Fruit fly (Drosophila melanogaster) whole organism, pupa: ENCODE results near the gene Sema1a.
A peak's percentile ranks its signal among the peaks of the same experiment; 100 is the strongest.

Experiments used
- CG10348 ChIP-seq: fragments of 200-800 bp; sonication (Bioruptor generic); IDR thresholded peaks from 2 replicates; pipeline ENCODE4 v1.3.6; 2022; ENCODE audit warnings: missing biosample characterization, missing genetic modification characterization
- CG12605 ChIP-seq: fragments of 200-800 bp; sonication (Bioruptor generic); IDR thresholded peaks from 2 replicates; pipeline ENCODE4 v1.3.6; 2022; ENCODE audit warnings: missing biosample characterization, missing genetic modification characterization
- CG13204 ChIP-seq: fragments of 200-800 bp; sonication (Bioruptor generic); optimal IDR thresholded peaks from 2 replicates; lab custom pipeline; 2018; ENCODE audit warnings: missing biosample characterization, mild to moderate bottlenecking, missing genetic modification characterization, moderate library complexity
- CG14655 ChIP-seq: fragments of 200-800 bp; sonication (Bioruptor generic); optimal IDR thresholded peaks from 3 replicates; lab custom pipeline; 2017; ENCODE audit warnings: mild to moderate bottlenecking, missing biosample characterization, missing genetic modification reagents, missing genetic modification characterization
- CG15710 ChIP-seq: fragments of 200-800 bp; sonication (Bioruptor generic); optimal IDR thresholded peaks from 2 replicates; lab custom pipeline; 2018; ENCODE audit warnings: missing biosample characterization, mild to moderate bottlenecking, missing genetic modification characterization, moderate library complexity
- CG17806 ChIP-seq: fragments of 200-800 bp; sonication (Bioruptor generic); optimal IDR thresholded peaks from 2 replicates; lab custom pipeline; 2018; ENCODE audit warnings: missing biosample characterization, mild to moderate bottlenecking, missing genetic modification characterization, moderate library complexity
- CG32121 ChIP-seq: fragments of 200-800 bp; sonication (Bioruptor generic); IDR thresholded peaks from 2 replicates; pipeline ENCODE4 v1.3.6; 2022; ENCODE audit warnings: missing biosample characterization, missing genetic modification characterization
- CG34367 ChIP-seq: fragments of 200-800 bp; sonication (Bioruptor generic); optimal IDR thresholded peaks from 2 replicates; lab custom pipeline; 2018; ENCODE audit warnings: missing biosample characterization, mild to moderate bottlenecking, missing genetic modification characterization
- CG4496 ChIP-seq: fragments of 200-800 bp; sonication (Bioruptor generic); IDR thresholded peaks from 3 replicates; pipeline ENCODE4 v1.3.6; 2022; ENCODE audit warnings: missing biosample characterization, missing genetic modification characterization
- CG8159 ChIP-seq: fragments of 200-800 bp; sonication (Bioruptor generic); optimal IDR thresholded peaks from 3 replicates; lab custom pipeline; 2018; ENCODE audit warnings: missing biosample characterization, mild to moderate bottlenecking, missing genetic modification characterization, moderate library complexity
- CG8301 ChIP-seq: fragments of 200-800 bp; sonication (Bioruptor generic); optimal IDR thresholded peaks from 2 replicates; lab custom pipeline; 2018; ENCODE audit warnings: missing biosample characterization, mild to moderate bottlenecking, missing genetic modification characterization
- CG9948 ChIP-seq: fragments of 200-800 bp; sonication (Bioruptor generic); optimal IDR thresholded peaks from 2 replicates; lab custom pipeline; 2018; ENCODE audit warnings: missing biosample characterization, mild to moderate bottlenecking, missing genetic modification characterization, moderate library complexity
- D1 ChIP-seq: fragments of 200-800 bp; sonication (Bioruptor generic); optimal IDR thresholded peaks from 2 replicates; lab custom pipeline; 2018; ENCODE audit warnings: missing biosample characterization, mild to moderate bottlenecking, missing genetic modification characterization, moderate library complexity
- EcR ChIP-seq: fragments of 200-800 bp; sonication (Bioruptor generic); optimal IDR thresholded peaks from 3 replicates; lab custom pipeline; 2019; ENCODE audit warnings: missing biosample characterization, missing genetic modification characterization, mild to moderate bottlenecking, moderate library complexity, missing genetic modification reagents
- Ets98B ChIP-seq: fragments of 200-800 bp; sonication (Bioruptor generic); IDR thresholded peaks from 2 replicates; pipeline ENCODE4 v1.3.6; 2022; ENCODE audit warnings: missing biosample characterization, missing genetic modification characterization
- Pif1A ChIP-seq: fragments of 200-800 bp; sonication (Bioruptor generic); optimal IDR thresholded peaks from 3 replicates; lab custom pipeline; 2016; ENCODE audit warnings: missing biosample characterization, missing genetic modification characterization
- Pif1B ChIP-seq: fragments of 200-800 bp; sonication (Bioruptor generic); optimal IDR thresholded peaks from 3 replicates; lab custom pipeline; 2016; ENCODE audit warnings: missing biosample characterization, missing genetic modification characterization
- Snoo ChIP-seq: fragments of 200-800 bp; sonication (Bioruptor generic); optimal IDR thresholded peaks from 3 replicates; lab custom pipeline; 2017; ENCODE audit warnings: missing biosample characterization, mild to moderate bottlenecking, missing genetic modification characterization, inconsistent platforms
- fd96Ca ChIP-seq: fragments of 200-800 bp; sonication (Bioruptor generic); IDR thresholded peaks from 3 replicates; pipeline ENCODE4 v1.3.6; 2022; ENCODE audit warnings: missing biosample characterization, missing genetic modification characterization
- gl ChIP-seq: fragments of 200-800 bp; sonication (Bioruptor generic); optimal IDR thresholded peaks from 2 replicates; lab custom pipeline; 2018; ENCODE audit warnings: missing biosample characterization, mild to moderate bottlenecking, missing genetic modification characterization
- rn ChIP-seq: fragments of 200-800 bp; sonication (Bioruptor generic); IDR thresholded peaks from 2 replicates; pipeline ENCODE4 v1.3.6; 2022; ENCODE audit warnings: missing biosample characterization, missing genetic modification characterization

Sema1a gene

DNA sequence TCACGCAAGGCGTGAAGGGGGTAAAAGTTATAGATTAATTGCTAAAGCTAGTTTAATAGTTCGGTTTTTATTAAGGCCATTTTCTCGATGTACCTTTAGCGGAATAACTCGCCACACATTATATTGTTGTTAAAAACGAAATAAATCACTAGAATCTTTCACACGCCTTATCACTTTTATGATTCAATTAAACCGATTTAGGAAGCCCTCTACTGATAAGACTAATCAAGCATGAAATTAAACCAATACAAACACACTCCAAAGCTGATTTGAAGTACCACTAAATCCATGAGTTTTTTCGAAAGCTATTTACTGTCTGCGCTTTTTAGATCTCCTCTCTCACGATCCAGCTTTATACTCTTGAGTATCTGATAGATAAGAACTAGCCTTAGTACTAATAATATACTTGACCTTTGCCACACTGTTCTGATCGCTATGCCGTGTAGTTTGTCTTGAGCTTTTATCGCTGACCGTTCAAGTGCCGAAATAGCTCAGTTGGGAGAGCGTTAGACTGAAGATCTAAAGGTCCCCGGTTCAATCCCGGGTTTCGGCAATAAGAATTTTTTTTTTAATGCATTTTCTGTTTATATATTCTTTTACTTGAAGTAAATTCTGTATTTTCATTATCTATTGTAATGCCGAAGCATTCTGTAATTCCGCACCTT, 28.6 kb downstream of the Sema1a start:
- TF ChIP-seq CG34367 (tag; lab: Kevin White, UChicago): no peak
- no peak for TF ChIP-seq CG32121 (GFP tag; lab: Robert Waterston, UW)
- no peak for TF ChIP-seq Ets98B (GFP tag; lab: Robert Waterston, UW)
- no peak for TF ChIP-seq CG9948 (tag; lab: Kevin White, UChicago)
- no peak for TF ChIP-seq CG10348 (GFP tag; lab: Robert Waterston, UW)

- TF ChIP-seq D1 (tag; lab: Kevin White, UChicago) (no peak), CG13204 (GFP tag; lab: Kevin White, UChicago) (peak; percentile 21), Pif1A (GFP tag; lab: Kevin White, UChicago) (peak; percentile 66), Snoo (tag; lab: Kevin White, UChicago) (peak; percentile 29), Ets98B (GFP tag; lab: Robert Waterston, UW) (no peak), CG15710 (tag; lab: Kevin White, UChicago) (peak; percentile 66), CG14655 (GFP tag; lab: Kevin White, UChicago) (peak; percentile 50), CG10348 (GFP tag; lab: Robert Waterston, UW) (no peak), CG8159 (tag; lab: Kevin White, UChicago) (peak; percentile 70), gl (tag; lab: Kevin White, UChicago) (no peak), CG12605 (GFP tag; lab: Robert Waterston, UW) (peak; percentile 41), CG17806 (peak; percentile 60), fd96Ca (GFP tag; lab: Robert Waterston, UW) (no peak), CG8301 (tag; lab: Kevin White, UChicago) (peak; percentile 16), Pif1B (GFP tag; lab: Kevin White, UChicago) (peak; percentile 47), CG32121 (GFP tag; lab: Robert Waterston, UW) (no peak), CG4496 (no peak), CG34367 (tag; lab: Kevin White, UChicago) (peak; percentile 48), EcR (GFP tag; lab: Kevin White, UChicago) (no peak), rn (GFP tag; lab: Robert Waterston, UW) (no peak), CG9948 (tag; lab: Kevin White, UChicago) (peak; percentile 56)
- TF ChIP-seq, all 21 proteins: peak for 12
These were observed 31.0 kb downstream of the Sema1a start for dm6 chr2L:8572900-8573299.

- TF ChIP-seq CG9948 (tag; lab: Kevin White, UChicago): peak; percentile 55
- TF ChIP-seq Pif1A (GFP tag; lab: Kevin White, UChicago): no peak
- no peak for TF ChIP-seq D1 (tag; lab: Kevin White, UChicago)
- peak; percentile 38 for TF ChIP-seq CG17806
- no peak for TF ChIP-seq rn (GFP tag; lab: Robert Waterston, UW)
- TF ChIP-seq CG8159 (tag; lab: Kevin White, UChicago): peak; percentile 50
- peak; percentile 54 for TF ChIP-seq CG14655 (GFP tag; lab: Kevin White, UChicago)
- TF ChIP-seq CG34367 (tag; lab: Kevin White, UChicago): peak; percentile 5
- TF ChIP-seq CG8301 (tag; lab: Kevin White, UChicago): peak; percentile 43
- TF ChIP-seq Ets98B (GFP tag; lab: Robert Waterston, UW): no peak
- peak; percentile 41 for TF ChIP-seq CG15710 (tag; lab: Kevin White, UChicago)
- no peak for TF ChIP-seq EcR (GFP tag; lab: Kevin White, UChicago)
These were observed 32.3 kb downstream of the Sema1a start for dm6 chr2L:8574258-8574657.

dm6 chr2L:8574947-8575346, 33.0 kb downstream of the Sema1a start:
- peak; percentile 88 for TF ChIP-seq gl (tag; lab: Kevin White, UChicago)
- peak; percentile 92 for TF ChIP-seq CG32121 (GFP tag; lab: Robert Waterston, UW)
- peak; percentile 90 for TF ChIP-seq rn (GFP tag; lab: Robert Waterston, UW)
- TF ChIP-seq CG10348 (GFP tag; lab: Robert Waterston, UW): peak; percentile 66; the same call in 1 of the 2 replicates
- TF ChIP-seq CG17806: peak; percentile 95
- TF ChIP-seq CG8159 (tag; lab: Kevin White, UChicago): peak; percentile 94
- peak; percentile 93 for TF ChIP-seq CG34367 (tag; lab: Kevin White, UChicago)
- TF ChIP-seq EcR (GFP tag; lab: Kevin White, UChicago): peak; percentile 29
- TF ChIP-seq CG9948 (tag; lab: Kevin White, UChicago): peak; percentile 95
- peak; percentile 94 for TF ChIP-seq fd96Ca (GFP tag; lab: Robert Waterston, UW)
- TF ChIP-seq Snoo (tag; lab: Kevin White, UChicago): peak; percentile 83
- peak; percentile 94 for TF ChIP-seq CG15710 (tag; lab: Kevin White, UChicago)
- TF ChIP-seq CG13204 (GFP tag; lab: Kevin White, UChicago): peak; percentile 86
- TF ChIP-seq CG4496: peak; percentile 97
- peak; percentile 83 for TF ChIP-seq D1 (tag; lab: Kevin White, UChicago)
- peak; percentile 96 for TF ChIP-seq CG12605 (GFP tag; lab: Robert Waterston, UW)
- TF ChIP-seq Pif1A (GFP tag; lab: Kevin White, UChicago): peak; percentile 94
- TF ChIP-seq Ets98B (GFP tag; lab: Robert Waterston, UW): peak; percentile 93
- TF ChIP-seq CG14655 (GFP tag; lab: Kevin White, UChicago): peak; percentile 94
- peak; percentile 94 for TF ChIP-seq Pif1B (GFP tag; lab: Kevin White, UChicago)
- TF ChIP-seq CG8301 (tag; lab: Kevin White, UChicago): peak; percentile 93

DNA sequence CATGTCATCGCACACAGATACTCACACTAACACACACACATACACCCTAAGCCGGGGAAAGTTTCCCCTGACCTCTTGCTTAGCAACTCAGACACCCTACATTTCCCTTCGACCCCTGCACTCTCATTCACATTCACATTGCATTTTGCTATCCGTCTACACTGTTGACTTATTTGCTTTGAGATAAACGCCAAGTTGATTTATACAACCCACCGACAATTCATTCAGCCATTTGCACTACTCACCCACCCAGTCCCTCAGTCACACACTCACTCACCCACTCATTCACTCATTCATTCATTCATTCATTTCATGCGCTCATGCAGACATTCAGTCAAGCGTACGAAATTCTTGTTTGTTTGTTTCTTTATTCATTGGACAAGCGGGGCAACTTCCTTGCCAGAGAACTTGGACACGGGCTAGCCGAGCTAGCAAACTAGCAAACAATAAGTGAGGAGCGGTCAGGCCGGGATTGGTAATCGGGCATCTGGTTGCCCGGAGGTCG, 34.6 kb downstream of the Sema1a start:
- TF ChIP-seq CG4496 (0 out of 3 replicates have a peak, but pooled peaks have one; percentile 33), CG17806 (no peak), D1 (tag; lab: Kevin White, UChicago) (no peak)
